Worm (Caenorhabditis elegans) whole organism, young adult: ENCODE data around the gene lgc-45.

Experiments
- unc-62 ChIP-seq: fragments of 150-350 bp; optimal IDR thresholded peaks from 2 replicates; lab custom pipeline; 2014; ENCODE audit warnings: missing biosample characterization, missing genetic modification reagents, missing genetic modification characterization
- ztf-22 ChIP-seq: fragments of 200-800 bp; sonication (Bioruptor generic); optimal IDR thresholded peaks from 2 replicates; lab custom pipeline; 2018; ENCODE audit warnings: mild to moderate bottlenecking, missing genetic modification characterization, moderate library complexity, missing compliant biosample characterization

DNA sequence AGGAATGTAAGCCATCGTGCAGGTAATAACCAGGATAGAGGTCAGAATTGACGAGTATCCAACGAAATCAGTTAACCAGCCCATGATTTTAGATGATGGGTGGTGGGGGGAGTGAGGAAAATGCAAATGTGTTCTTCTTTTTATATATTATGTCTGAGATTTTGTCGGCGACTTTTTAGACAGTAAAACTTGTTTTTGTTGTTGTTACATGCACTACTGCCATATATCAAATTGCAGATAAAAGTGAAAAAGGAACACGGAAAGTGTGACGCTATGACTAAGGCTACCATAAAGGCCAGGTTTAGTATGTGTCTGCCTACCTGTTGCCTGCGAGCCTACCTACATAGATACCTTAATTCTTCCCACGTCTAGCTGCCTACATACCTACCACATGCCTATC lies 33.2 kb upstream of the lgc-45 start, which contains the start of gene col-72:
- no peak for TF ChIP-seq ztf-22 (GFP tag; lab: Kevin White, UChicago)
- TF ChIP-seq unc-62 (GFP tag; lab: Kevin White, UChicago): no peak
